Fruit fly (Drosophila melanogaster): ENCODE results near the gene PrBP.

PrBP gene

dm6 chr2L:8691292-8691975, 5.7 kb upstream of the PrBP start (continued):
- TF ChIP-seq CG3726 (GFP tag; IDR thresholded peaks at IDR 0.05) (0 out of 3 replicates have a peak, but pooled peaks have one; percentile 43), dysf (GFP tag; IDR thresholded peaks at IDR 0.05) (peak; percentile 84), Ravus (GFP tag; IDR thresholded peaks at IDR 0.05) (no peak), CG11504 (tag; optimal IDR thresholded peaks at IDR 0.05) (peak; percentile 93), CG9215 (GFP tag; IDR thresholded peaks at IDR 0.05) (peak; percentile 74), CG30431 (GFP tag; optimal IDR thresholded peaks at IDR 0.05) (peak; percentile 69), CG4360 (GFP tag; IDR thresholded peaks at IDR 0.05) (peak; percentile 84), H15 (GFP tag; IDR thresholded peaks at IDR 0.05) (peak; percentile 69; the same call in 1 of the 3 replicates), insv (GFP tag; optimal IDR thresholded peaks at IDR 0.05) (peak in 1 of 2 experiments; percentile 22), Dref (GFP tag; IDR thresholded peaks at IDR 0.05) (no peak), esg (GFP tag; conservative IDR thresholded peaks at IDR 0.05) (peak; percentile 69; the same call in 1 of the 2 replicates), CG3163 (GFP tag; optimal IDR thresholded peaks at IDR 0.05) (peak; percentile 57), CG2712 (tag; optimal IDR thresholded peaks at IDR 0.05) (peak; percentile 93), CG1792 (GFP tag; optimal IDR thresholded peaks at IDR 0.05) (no peak), CG12104 (GFP tag; optimal IDR thresholded peaks at IDR 0.05) (peak; percentile 89), sna (GFP tag; IDR thresholded peaks at IDR 0.05; ENCODE audit: partially characterized antibody) (no peak), yki (optimal IDR thresholded peaks at IDR 0.05) (no peak), chinmo (GFP tag; IDR thresholded peaks at IDR 0.05; ENCODE audit: partially characterized antibody) (peak; percentile 85), Fer2 (tag; optimal IDR thresholded peaks at IDR 0.05) (peak; percentile 61), ato (GFP tag; IDR thresholded peaks at IDR 0.05; ENCODE audit: partially characterized antibody) (no peak), Atf6 (GFP tag; IDR thresholded peaks at IDR 0.05) (peak; percentile 75), seq (GFP tag; IDR thresholded peaks at IDR 0.05) (peak; percentile 78), CG1529 (GFP tag; optimal IDR thresholded peaks at IDR 0.05) (peak; percentile 86), zfh2 (GFP tag; optimal IDR thresholded peaks at IDR 0.05) (peak; percentile 24), CG15011 (GFP tag; optimal IDR thresholded peaks at IDR 0.05) (peak; percentile 74), tx (GFP tag; optimal IDR thresholded peaks at IDR 0.05) (peak; percentile 40), eyg (GFP tag; optimal IDR thresholded peaks at IDR 0.05) (no peak), B-H1 (GFP tag; IDR thresholded peaks at IDR 0.05) (peak; percentile 37; the same call in 2 of the 3 replicates), twi (tag; optimal IDR thresholded peaks at IDR 0.05) (peak; percentile 85), Max (GFP tag; optimal IDR thresholded peaks at IDR 0.05) (peak; percentile 75), CG4820 (GFP tag; optimal IDR thresholded peaks at IDR 0.05) (peak; percentile 78), CG7556 (GFP tag; optimal IDR thresholded peaks at IDR 0.05) (peak; percentile 96), ranshi (GFP tag; IDR thresholded peaks at IDR 0.05) (0 out of 2 replicates have a peak, but pooled peaks have one; percentile 56), ftz-f1 (GFP tag; optimal IDR thresholded peaks at IDR 0.05) (no peak), lola (GFP tag; optimal IDR thresholded peaks at IDR 0.05) (peak in 1 of 3 experiments; percentile 94), CG10654 (GFP tag; optimal IDR thresholded peaks at IDR 0.05) (peak; percentile 78), jing (GFP tag; optimal IDR thresholded peaks at IDR 0.05) (peak; percentile 68), CG11093 (GFP tag; IDR thresholded peaks at IDR 0.05) (0 out of 3 replicates have a peak, but pooled peaks have one; percentile 28), pb (GFP tag; optimal IDR thresholded peaks at IDR 0.05) (peak; percentile 66), Stat92E (GFP tag; optimal IDR thresholded peaks at IDR 0.05) (peak in 1 of 3 experiments; percentile 58), CG17328 (GFP tag; IDR thresholded peaks at IDR 0.05) (peak; percentile 47; the same call in 1 of the 2 replicates), nau (GFP tag; optimal IDR thresholded peaks at IDR 0.05) (peak; percentile 86), CG12219 (GFP tag; optimal IDR thresholded peaks at IDR 0.05) (peak; percentile 44), dan (GFP tag; IDR thresholded peaks at IDR 0.05) (no peak), CG18764 (GFP tag; optimal IDR thresholded peaks at IDR 0.05) (peak; percentile 67), NC2β (GFP tag; optimal IDR thresholded peaks at IDR 0.05) (peak; percentile 57), CG2875 (GFP tag; optimal IDR thresholded peaks at IDR 0.05) (peak; percentile 80), klu (GFP tag; IDR thresholded peaks at IDR 0.05) (peak; percentile 58; the same call in 1 of the 2 replicates), sens (GFP tag) (peak; percentile 94), p53 (GFP tag; optimal IDR thresholded peaks at IDR 0.05) (no peak)

All from whole organism, embryonic.